Fruit fly (Drosophila melanogaster) whole organism, adult: ENCODE measurements around the gene CG43799.

Experiments used
- CG11617 ChIP-seq: fragments of 200-800 bp; sonication (Bioruptor generic); optimal IDR thresholded peaks from 2 replicates; lab custom pipeline; 2017; ENCODE audit warnings: mild to moderate bottlenecking, missing biosample characterization, missing genetic modification reagents, missing genetic modification characterization
- CG12768 ChIP-seq: fragments of 200-800 bp; sonication (Bioruptor generic); optimal IDR thresholded peaks from 2 replicates; lab custom pipeline; 2017; ENCODE audit warnings: missing biosample characterization, missing genetic modification characterization, mild to moderate bottlenecking, moderate library complexity, missing genetic modification reagents
- CG14711 ChIP-seq: fragments of 200-800 bp; sonication (Bioruptor generic); optimal IDR thresholded peaks from 2 replicates; lab custom pipeline; 2018; ENCODE audit warnings: missing biosample characterization, mild to moderate bottlenecking, missing genetic modification characterization, moderate library complexity
- CG1620 ChIP-seq: fragments of 200-800 bp; sonication (Bioruptor generic); optimal IDR thresholded peaks from 2 replicates; lab custom pipeline; 2016; ENCODE audit warnings: missing biosample characterization, missing genetic modification characterization
- CG33017 ChIP-seq: fragments of 200-800 bp; sonication (Bioruptor generic); optimal IDR thresholded peaks from 2 replicates; lab custom pipeline; 2018; ENCODE audit warnings: missing biosample characterization, mild to moderate bottlenecking, missing genetic modification characterization, moderate library complexity
- CG5204 ChIP-seq: fragments of 200-800 bp; sonication (Bioruptor generic); optimal IDR thresholded peaks from 2 replicates; lab custom pipeline; 2016; ENCODE audit warnings: missing biosample characterization, missing genetic modification characterization
- CG7045 ChIP-seq: fragments of 200-800 bp; sonication (Bioruptor generic); optimal IDR thresholded peaks from 2 replicates; lab custom pipeline; 2017; ENCODE audit warnings: missing biosample characterization, mild to moderate bottlenecking, missing genetic modification characterization
- CG7101 ChIP-seq: fragments of 200-800 bp; sonication (Bioruptor generic); optimal IDR thresholded peaks from 2 replicates; lab custom pipeline; 2018; ENCODE audit warnings: missing biosample characterization, mild to moderate bottlenecking, missing genetic modification characterization, moderate library complexity
- Clk ChIP-seq: fragments of 200-800 bp; sonication (Bioruptor generic); optimal IDR thresholded peaks from 2 replicates; lab custom pipeline; 2017; ENCODE audit warnings: missing biosample characterization, missing genetic modification characterization
- Crg-1 ChIP-seq: fragments of 200-800 bp; sonication (Bioruptor generic); optimal IDR thresholded peaks from 2 replicates; lab custom pipeline; 2016; ENCODE audit warnings: missing biosample characterization, missing genetic modification characterization
- Hr96 ChIP-seq: fragments of 200-800 bp; sonication (Bioruptor generic); optimal IDR thresholded peaks from 2 replicates; lab custom pipeline; 2016; ENCODE audit warnings: missing biosample characterization, missing genetic modification characterization
- Mnt ChIP-seq: fragments of 200-800 bp; sonication (Bioruptor generic); optimal IDR thresholded peaks from 2 replicates; lab custom pipeline; 2016; ENCODE audit warnings: missing biosample characterization, mild to moderate bottlenecking, missing genetic modification characterization
- bab1 ChIP-seq: fragments of 200-800 bp; sonication (Bioruptor generic); optimal IDR thresholded peaks from 3 replicates; lab custom pipeline; 2019; ENCODE audit warnings: missing biosample characterization, mild to moderate bottlenecking, missing genetic modification characterization, moderate library complexity
- cic ChIP-seq: fragments of 200-800 bp; sonication (Bioruptor generic); optimal IDR thresholded peaks from 2 replicates; lab custom pipeline; 2017; ENCODE audit warnings: missing biosample characterization, mild to moderate bottlenecking, missing genetic modification characterization, moderate library complexity
- cnc ChIP-seq, 2 experiments: fragments of >200 bp; optimal IDR thresholded peaks; 2 replicates each; lab custom pipeline; 2017
- kay ChIP-seq: fragments of 200-800 bp; sonication (Bioruptor generic); peaks from one replicate; lab custom pipeline; 2016; ENCODE audit warnings: missing biosample characterization, missing genetic modification characterization, borderline replicate concordance
- ovo ChIP-seq: fragments of 200-800 bp; sonication (Bioruptor generic); optimal IDR thresholded peaks from 2 replicates; lab custom pipeline; 2016; ENCODE audit warnings: missing biosample characterization, missing genetic modification characterization
- pad ChIP-seq: fragments of 200-800 bp; sonication (Bioruptor generic); optimal IDR thresholded peaks from 3 replicates; lab custom pipeline; 2017; ENCODE audit warnings: missing biosample characterization, missing genetic modification characterization, mild to moderate bottlenecking, moderate library complexity, missing genetic modification reagents
- tj ChIP-seq: fragments of 200-800 bp; sonication (Bioruptor generic); optimal IDR thresholded peaks from 3 replicates; lab custom pipeline; 2017; ENCODE audit warnings: missing biosample characterization, mild to moderate bottlenecking, missing genetic modification characterization, moderate library complexity
- toe ChIP-seq: fragments of 200-800 bp; sonication (Bioruptor generic); optimal IDR thresholded peaks from 2 replicates; lab custom pipeline; 2016; ENCODE audit warnings: missing biosample characterization, missing genetic modification characterization

CG43799 gene

dm6 chr2L:7189674-7190073 lies 37.9 kb upstream of the CG43799 start, which contains the start of gene CG4496:
TSS of gene CG4496 (minus strand) at chr2L:7190010.
- TF ChIP-seq CG11617 (GFP tag; lab: Kevin White, UChicago): no peak
- TF ChIP-seq kay (GFP tag; lab: Kevin White, UChicago): peak; percentile 16
- TF ChIP-seq Crg-1 (GFP tag; lab: Kevin White, UChicago): no peak

dm6 chr2L:7194351-7195037 lies 33.0 kb upstream of the CG43799 start, which contains the start of gene CG4497:
TSS of gene CG4497 (minus strand) at chr2L:7194588.
- TF ChIP-seq CG14711 (tag; lab: Kevin White, UChicago): peak; percentile 84
- TF ChIP-seq pad (GFP tag; lab: Kevin White, UChicago): peak; percentile 84
- TF ChIP-seq bab1 (GFP tag; lab: Kevin White, UChicago): peak; percentile 97
- no peak for TF ChIP-seq cnc (optimal IDR thresholded peaks at IDR 0.05; lab: Kevin White, UChicago)
- peak; percentile 95 for TF ChIP-seq Clk
- TF ChIP-seq CG11617 (GFP tag; lab: Kevin White, UChicago): peak; percentile 95
- TF ChIP-seq Hr96: peak; percentile 96
- peak; percentile 93 for TF ChIP-seq CG7045 (GFP tag; lab: Kevin White, UChicago)
- TF ChIP-seq kay (GFP tag; lab: Kevin White, UChicago): peak; percentile 93
- TF ChIP-seq tj (GFP tag; lab: Kevin White, UChicago): peak; percentile 82
- peak; percentile 88 for TF ChIP-seq Mnt
- TF ChIP-seq CG7101 (tag; lab: Kevin White, UChicago): peak; percentile 89
- peak; percentile 96 for TF ChIP-seq CG5204
- peak; percentile 96 for TF ChIP-seq Crg-1 (GFP tag; lab: Kevin White, UChicago)
- TF ChIP-seq CG33017 (tag; lab: Kevin White, UChicago): peak; percentile 73
- peak; percentile 90 for TF ChIP-seq ovo (GFP tag; lab: Kevin White, UChicago)
- peak; percentile 98 for TF ChIP-seq toe
- TF ChIP-seq cic: peak; percentile 71
- peak; percentile 92 for TF ChIP-seq CG12768
- peak; percentile 98 for TF ChIP-seq CG1620 (GFP tag; lab: Kevin White, UChicago)

- TF ChIP-seq Crg-1 (GFP tag; lab: Kevin White, UChicago): no peak
- no peak for TF ChIP-seq bab1 (GFP tag; lab: Kevin White, UChicago)
- TF ChIP-seq CG7045 (GFP tag; lab: Kevin White, UChicago): no peak
- no peak for TF ChIP-seq CG11617 (GFP tag; lab: Kevin White, UChicago)
- no peak for TF ChIP-seq cic
- no peak for TF ChIP-seq kay (GFP tag; lab: Kevin White, UChicago)
- no peak for TF ChIP-seq ovo (GFP tag; lab: Kevin White, UChicago)
- TF ChIP-seq cnc (optimal IDR thresholded peaks at IDR 0.05; lab: Kevin White, UChicago): no peak
- TF ChIP-seq Clk: no peak
- TF ChIP-seq CG5204: no peak
- no peak for TF ChIP-seq CG33017 (tag; lab: Kevin White, UChicago)
- TF ChIP-seq pad (GFP tag; lab: Kevin White, UChicago): no peak
- TF ChIP-seq toe: no peak
These were observed 28.9 kb upstream of the CG43799 start for dm6 chr2L:7198618-7199017.

- TF ChIP-seq Mnt: no peak
- no peak for TF ChIP-seq bab1 (GFP tag; lab: Kevin White, UChicago)
- no peak for TF ChIP-seq CG12768
- TF ChIP-seq CG14711 (tag; lab: Kevin White, UChicago): peak; percentile 49
- no peak for TF ChIP-seq Hr96
- TF ChIP-seq Clk: no peak
- TF ChIP-seq CG11617 (GFP tag; lab: Kevin White, UChicago): no peak
- no peak for TF ChIP-seq CG1620 (GFP tag; lab: Kevin White, UChicago)
- peak; percentile 71 for TF ChIP-seq kay (GFP tag; lab: Kevin White, UChicago)
- peak; percentile 14 for TF ChIP-seq CG5204
- no peak for TF ChIP-seq CG7101 (tag; lab: Kevin White, UChicago)
- TF ChIP-seq toe: no peak
- peak; percentile 49 for TF ChIP-seq CG7045 (GFP tag; lab: Kevin White, UChicago)
- peak; percentile 27 for TF ChIP-seq cic
- TF ChIP-seq Crg-1 (GFP tag; lab: Kevin White, UChicago): no peak
- peak; percentile 67 for TF ChIP-seq pad (GFP tag; lab: Kevin White, UChicago)
- peak; percentile 2 for TF ChIP-seq tj (GFP tag; lab: Kevin White, UChicago)
- no peak for TF ChIP-seq CG33017 (tag; lab: Kevin White, UChicago)
- TF ChIP-seq cnc (optimal IDR thresholded peaks at IDR 0.05; lab: Kevin White, UChicago): no peak
- TF ChIP-seq ovo (GFP tag; lab: Kevin White, UChicago): no peak
These were observed 27.9 kb upstream of the CG43799 start for dm6 chr2L:7199635-7200110.

dm6 chr2L:7200168-7200567 lies 27.4 kb upstream of the CG43799 start:
- no peak for TF ChIP-seq CG14711 (tag; lab: Kevin White, UChicago)
- TF ChIP-seq pad (GFP tag; lab: Kevin White, UChicago): no peak
- no peak for TF ChIP-seq kay (GFP tag; lab: Kevin White, UChicago)
- no peak for TF ChIP-seq CG1620 (GFP tag; lab: Kevin White, UChicago)
- TF ChIP-seq Mnt: no peak
- TF ChIP-seq bab1 (GFP tag; lab: Kevin White, UChicago): no peak
- TF ChIP-seq toe: no peak
